Worm (Caenorhabditis elegans): ENCODE measurements around the gene nhr-166.

nhr-166 gene

DNA sequence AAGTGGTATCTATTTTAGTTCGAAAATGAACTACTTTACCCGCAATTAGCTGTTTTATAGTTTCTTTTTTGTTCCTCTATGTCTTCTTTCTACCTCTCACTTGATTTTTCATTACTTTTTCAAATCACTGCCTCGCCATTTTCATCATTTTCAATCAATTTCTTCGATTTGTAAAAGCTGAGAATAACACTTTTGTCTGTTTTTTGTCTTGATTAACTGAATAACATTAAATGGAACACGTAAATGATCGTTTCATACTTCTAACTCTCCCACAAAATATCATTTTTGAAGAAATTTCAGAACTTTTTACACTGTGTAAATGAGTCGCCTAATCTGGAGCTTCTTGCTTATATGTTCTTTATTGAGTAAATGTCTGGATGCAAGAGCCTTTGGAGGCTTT, 21.1 kb downstream of the nhr-166 start, which contains the start of gene F53C3.4:
Gene F53C3.4 (plus strand): TSS at position 301 of the 400 bp plus-strand sequence.
- TF ChIP-seq hlh-4 (tag; optimal IDR thresholded peaks at IDR 0.05) (no peak), nhr-47 (tag; optimal IDR thresholded peaks at IDR 0.05) (no peak), snu-23 (GFP tag; optimal IDR thresholded peaks at IDR 0.05) (no peak), pax-3 (tag; optimal IDR thresholded peaks at IDR 0.05) (no peak), ceh-63 (GFP tag; optimal IDR thresholded peaks at IDR 0.05) (no peak), nhr-77 (tag; optimal IDR thresholded peaks at IDR 0.05) (no peak), sup-37 (GFP tag; optimal IDR thresholded peaks at IDR 0.05) (no peak), fkh-4 (tag; optimal IDR thresholded peaks at IDR 0.05; ENCODE audit: borderline replicate concordance) (no peak), rnt-1 (tag; optimal IDR thresholded peaks at IDR 0.05) (no peak), unc-30 (tag; optimal IDR thresholded peaks at IDR 0.05) (no peak), nhr-19 (GFP tag; conservative IDR thresholded peaks at IDR 0.05) (no peak), hpl-2 (GFP tag; optimal IDR thresholded peaks at IDR 0.05) (no peak), alr-1 (tag; optimal IDR thresholded peaks at IDR 0.05; ENCODE audit: borderline replicate concordance) (no peak), skn-1 (tag; optimal IDR thresholded peaks at IDR 0.05) (no peak), blmp-1 (tag; optimal IDR thresholded peaks at IDR 0.05) (no peak), xbp-1 (tag; optimal IDR thresholded peaks at IDR 0.05) (no peak)

DNA sequence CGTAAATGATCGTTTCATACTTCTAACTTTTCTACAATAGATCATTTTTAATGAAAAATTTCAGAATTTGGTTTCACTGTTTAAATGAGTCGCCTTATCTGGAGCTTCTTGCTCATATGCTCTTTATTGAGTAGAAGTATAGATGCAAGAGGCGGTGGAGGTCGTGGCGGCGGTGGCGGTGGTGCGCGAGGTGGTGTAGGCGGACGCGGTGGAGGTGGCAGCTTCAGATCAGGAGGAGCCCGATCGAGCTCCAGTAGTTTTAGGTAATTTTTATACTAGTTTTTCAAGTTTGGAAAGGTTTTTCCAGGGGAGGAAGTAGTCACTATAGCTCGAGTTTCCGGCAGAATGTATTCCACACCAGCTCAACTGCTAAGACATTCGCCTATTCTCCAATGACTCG, 22.8 kb downstream of the nhr-166 start, which contains the start of gene F53C3.3:
Gene F53C3.3 (plus strand): TSS at position 59 of the 400 bp plus-strand sequence.
- no peak for TF ChIP-seq pqm-1 (tag; optimal IDR thresholded peaks at IDR 0.05)
- TF ChIP-seq ama-1 (optimal IDR thresholded peaks at IDR 0.05) = no peak
- TF ChIP-seq ztf-4 (tag; optimal IDR thresholded peaks at IDR 0.05) = no peak
- no peak for TF ChIP-seq blmp-1 (tag; optimal IDR thresholded peaks at IDR 0.05)

- no peak for TF ChIP-seq lin-35 (GFP tag; optimal IDR thresholded peaks at IDR 0.05)
- no peak for TF ChIP-seq nhr-11 (tag; optimal IDR thresholded peaks at IDR 0.05)
- TF ChIP-seq mef-2 (tag; optimal IDR thresholded peaks at IDR 0.05) = no peak
- no peak for TF ChIP-seq nhr-28 (tag; optimal IDR thresholded peaks at IDR 0.05)
- no peak for TF ChIP-seq lir-3 (tag; optimal IDR thresholded peaks at IDR 0.05; ENCODE audit: poor library complexity)
- no peak for TF ChIP-seq mab-9 (GFP tag; IDR thresholded peaks at IDR 0.05)
- TF ChIP-seq ceh-88 (GFP tag; IDR thresholded peaks at IDR 0.05) = no peak
- TF ChIP-seq efl-1 (optimal IDR thresholded peaks at IDR 0.05) = no peak
- TF ChIP-seq efl-1 (GFP tag; optimal IDR thresholded peaks at IDR 0.05 in 1 of 2) = no peak
- TF ChIP-seq nhr-90 (tag; optimal IDR thresholded peaks at IDR 0.05; ENCODE audit: poor library complexity) = no peak
- no peak for TF ChIP-seq zip-4 (GFP tag; optimal IDR thresholded peaks at IDR 0.05)
- TF ChIP-seq lin-14 (GFP tag; optimal IDR thresholded peaks at IDR 0.05) = no peak
- TF ChIP-seq lin-39 (tag; optimal IDR thresholded peaks at IDR 0.05) = no peak
- TF ChIP-seq nhr-12 (tag; optimal IDR thresholded peaks at IDR 0.05) = no peak
- no peak for TF ChIP-seq grh-1 (GFP tag; IDR thresholded peaks at IDR 0.05)
- TF ChIP-seq C34B4.2 (tag; optimal IDR thresholded peaks at IDR 0.05) = no peak
- no peak for TF ChIP-seq fkh-8 (tag; optimal IDR thresholded peaks at IDR 0.05)
- no peak for TF ChIP-seq hlh-4 (tag; optimal IDR thresholded peaks at IDR 0.05)
- no peak for TF ChIP-seq vab-15 (tag; optimal IDR thresholded peaks at IDR 0.05)
- TF ChIP-seq rnt-1 (tag; optimal IDR thresholded peaks at IDR 0.05) = no peak
- no peak for TF ChIP-seq nhr-19 (GFP tag; conservative IDR thresholded peaks at IDR 0.05)
Measured at ce11 chrII:3906615-3907190, 26.7 kb downstream of the nhr-166 start, which contains the start of the genes F53C3.11 and fbxb-103. F53C3.11 (minus strand) TSS chrII:3906715. fbxb-103 (plus strand) TSS chrII:3907140.

ce11 chrII:3908135-3908534, 28.1 kb downstream of the nhr-166 start:
- TF ChIP-seq ces-1 (GFP tag; optimal IDR thresholded peaks at IDR 0.05) (no peak), nhr-237 (tag; optimal IDR thresholded peaks at IDR 0.05) (no peak), jun-1 (tag; optimal IDR thresholded peaks at IDR 0.05) (no peak), fkh-10 (GFP tag; optimal IDR thresholded peaks at IDR 0.05) (no peak), tbx-2 (tag; optimal IDR thresholded peaks at IDR 0.05) (no peak), unc-98 (GFP tag; IDR thresholded peaks at IDR 0.05) (no peak)

Data from whole organism, L1 larva.